Fruit fly (Drosophila melanogaster) whole organism, embryonic: Measurements from ENCODE around the gene CG33947.
A peak's percentile ranks its signal among the peaks of the same experiment; 100 is the strongest.

Experiments
- B-H2 ChIP-seq: fragments of 200-800 bp; sonication (Bioruptor generic); optimal IDR thresholded peaks from 2 replicates; lab custom pipeline; 2018; ENCODE audit warnings: missing biosample characterization, mild to moderate bottlenecking, missing genetic modification characterization
- Bdp1 ChIP-seq: fragments of 200-800 bp; sonication (Bioruptor generic); optimal IDR thresholded peaks from 3 replicates; lab custom pipeline; 2016; ENCODE audit warnings: missing biosample characterization, missing genetic modification characterization
- BtbVII ChIP-seq: fragments of 200-800 bp; sonication (Bioruptor generic); optimal IDR thresholded peaks from 3 replicates; lab custom pipeline; 2017; ENCODE audit warnings: missing biosample characterization, mild to moderate bottlenecking, missing genetic modification characterization
- CG10274 ChIP-seq: fragments of 200-800 bp; sonication (Bioruptor generic); optimal IDR thresholded peaks from 3 replicates; lab custom pipeline; 2017; ENCODE audit warnings: missing biosample characterization, mild to moderate bottlenecking, missing genetic modification characterization
- CG11723 ChIP-seq: fragments of 200-800 bp; sonication (Bioruptor generic); optimal IDR thresholded peaks from 2 replicates; lab custom pipeline; 2017; ENCODE audit warnings: missing biosample characterization, mild to moderate bottlenecking, missing genetic modification characterization
- CG12071 ChIP-seq: fragments of 200-800 bp; sonication (Bioruptor generic); optimal IDR thresholded peaks from 3 replicates; lab custom pipeline; 2018; ENCODE audit warnings: missing biosample characterization, mild to moderate bottlenecking, missing genetic modification characterization
- CG13287 ChIP-seq: fragments of 200-800 bp; sonication (Bioruptor generic); IDR thresholded peaks from 2 replicates; pipeline ENCODE4 v1.3.6; 2022; ENCODE audit warnings: missing biosample characterization, missing genetic modification characterization; ENCODE audit not compliant: partially characterized antibody
- CG14014 ChIP-seq: fragments of 200-800 bp; sonication (Bioruptor generic); IDR thresholded peaks from 2 replicates; pipeline ENCODE4 v1.3.6; 2022; ENCODE audit warnings: missing biosample characterization, missing genetic modification characterization
- CG15269 ChIP-seq: fragments of 200-800 bp; sonication (Bioruptor generic); optimal IDR thresholded peaks from 2 replicates; lab custom pipeline; 2018; ENCODE audit warnings: missing biosample characterization, mild to moderate bottlenecking, missing genetic modification characterization, moderate library complexity
- CG1603 ChIP-seq: fragments of 200-800 bp; sonication (Bioruptor generic); optimal IDR thresholded peaks from 2 replicates; lab custom pipeline; 2019; ENCODE audit warnings: missing biosample characterization, mild to moderate bottlenecking, missing genetic modification characterization, moderate library complexity
- CG18599 ChIP-seq: fragments of 200-800 bp; sonication (Bioruptor generic); optimal IDR thresholded peaks from 3 replicates; lab custom pipeline; 2017; ENCODE audit warnings: missing biosample characterization, missing genetic modification characterization, mild to moderate bottlenecking, moderate library complexity, missing genetic modification reagents
- CG2678 ChIP-seq: fragments of 200-800 bp; sonication (Bioruptor generic); optimal IDR thresholded peaks from 3 replicates; lab custom pipeline; 2019; ENCODE audit warnings: missing biosample characterization, mild to moderate bottlenecking, missing genetic modification characterization, moderate library complexity
- CG2712 ChIP-seq: fragments of 200-800 bp; optimal IDR thresholded peaks from 3 replicates; lab custom pipeline; 2019; ENCODE audit warnings: missing biosample characterization, mild to moderate bottlenecking, missing genetic modification characterization, moderate library complexity
- CG30020 ChIP-seq: fragments of 200-800 bp; optimal IDR thresholded peaks from 2 replicates; lab custom pipeline; 2019; ENCODE audit warnings: missing biosample characterization, mild to moderate bottlenecking, missing genetic modification characterization, moderate library complexity
- CG30403 ChIP-seq: fragments of 200-800 bp; sonication (Bioruptor generic); optimal IDR thresholded peaks from 3 replicates; lab custom pipeline; 2016; ENCODE audit warnings: missing biosample characterization, missing genetic modification characterization
- CG3847 ChIP-seq: fragments of 200-800 bp; sonication (Bioruptor generic); IDR thresholded peaks from 2 replicates; pipeline ENCODE4 v1.3.6; 2022; ENCODE audit warnings: missing biosample characterization, missing genetic modification characterization
- CG4360 ChIP-seq: fragments of 200-800 bp; sonication (Bioruptor generic); IDR thresholded peaks from 2 replicates; pipeline ENCODE4 v1.3.6; 2022; ENCODE audit warnings: missing biosample characterization, missing genetic modification characterization
- CG4854 ChIP-seq: fragments of 200-800 bp; sonication (Bioruptor generic); optimal IDR thresholded peaks from 2 replicates; lab custom pipeline; 2016; ENCODE audit warnings: missing biosample characterization, missing genetic modification characterization, inconsistent platforms
- CG6175 ChIP-seq: fragments of 200-800 bp; sonication (Bioruptor generic); IDR thresholded peaks from 3 replicates; pipeline ENCODE4 v1.3.6; 2022; ENCODE audit warnings: missing biosample characterization, missing genetic modification characterization
- CG7372 ChIP-seq: fragments of 200-800 bp; sonication (Bioruptor generic); IDR thresholded peaks from 2 replicates; pipeline ENCODE4 v1.3.6; 2022; ENCODE audit warnings: missing biosample characterization, missing genetic modification characterization
- CG7745 ChIP-seq: fragments of 200-800 bp; sonication (Bioruptor generic); optimal IDR thresholded peaks from 2 replicates; lab custom pipeline; 2018; ENCODE audit warnings: missing biosample characterization, mild to moderate bottlenecking, missing genetic modification characterization, moderate library complexity
- Doc3 ChIP-seq: fragments of 200-800 bp; sonication (Bioruptor generic); IDR thresholded peaks from 3 replicates; pipeline ENCODE4 v1.3.6; 2022; ENCODE audit warnings: missing biosample characterization, missing genetic modification characterization; ENCODE audit not compliant: partially characterized antibody
- HLHmδ ChIP-seq: fragments of 200-800 bp; sonication (Bioruptor generic); optimal IDR thresholded peaks from 2 replicates; lab custom pipeline; 2018; ENCODE audit warnings: missing biosample characterization, mild to moderate bottlenecking, missing genetic modification characterization, moderate library complexity
- Hand ChIP-seq: fragments of 200-800 bp; sonication (Bioruptor generic); optimal IDR thresholded peaks from 2 replicates; lab custom pipeline; 2017; ENCODE audit warnings: mild to moderate bottlenecking, missing biosample characterization, missing genetic modification reagents, missing genetic modification characterization
- Hr78 ChIP-seq, 2 experiments: fragments of 200-800 bp in 1 of 2; fragments of >200 bp in 1 of 2; sonication (Bioruptor generic) in 1 of 2; optimal IDR thresholded peaks; 2 replicates each; lab custom pipeline; 2017 to 2019; ENCODE audit warnings: missing biosample characterization in 2 of 2, missing genetic modification characterization in 2 of 2, mild to moderate bottlenecking in 1 of 2, moderate library complexity in 1 of 2
- Hsf ChIP-seq: fragments of 200-800 bp; sonication (Bioruptor generic); optimal IDR thresholded peaks from 3 replicates; lab custom pipeline; 2016; ENCODE audit warnings: missing biosample characterization, missing genetic modification characterization
- Mes4 ChIP-seq: fragments of 200-800 bp; sonication (Bioruptor generic); optimal IDR thresholded peaks from 2 replicates; lab custom pipeline; 2016; ENCODE audit warnings: missing biosample characterization, missing genetic modification characterization
- Nf-YC ChIP-seq: fragments of 200-800 bp; optimal IDR thresholded peaks from 3 replicates; lab custom pipeline; 2019; ENCODE audit warnings: missing biosample characterization, mild to moderate bottlenecking, missing genetic modification characterization, moderate library complexity
- Rfx ChIP-seq: fragments of 200-800 bp; sonication (Bioruptor generic); IDR thresholded peaks from 2 replicates; pipeline ENCODE4 v1.3.6; 2022; ENCODE audit warnings: missing biosample characterization, missing genetic modification characterization
- Sox100B ChIP-seq: fragments of 200-800 bp; sonication (Bioruptor generic); optimal IDR thresholded peaks from 3 replicates; lab custom pipeline; 2018; ENCODE audit warnings: missing biosample characterization, mild to moderate bottlenecking, missing genetic modification characterization
- Spps ChIP-seq: fragments of 200-800 bp; sonication (Bioruptor generic); optimal IDR thresholded peaks from 2 replicates; lab custom pipeline; 2018; ENCODE audit warnings: missing biosample characterization, mild to moderate bottlenecking, missing genetic modification characterization
- Stat92E ChIP-seq, 3 experiments: fragments of >200 bp in 2 of 3; fragments of 200-800 bp in 1 of 3; sonication (Bioruptor generic) in 1 of 3; optimal IDR thresholded peaks; 2 replicates each; lab custom pipeline; 2017 to 2019; ENCODE audit warnings: missing biosample characterization in 3 of 3, missing genetic modification characterization in 3 of 3, mild to moderate bottlenecking in 1 of 3, moderate library complexity in 1 of 3
- btn ChIP-seq: fragments of 200-800 bp; sonication (Bioruptor generic); optimal IDR thresholded peaks from 2 replicates; lab custom pipeline; 2016; ENCODE audit warnings: missing biosample characterization, missing genetic modification characterization
- chinmo ChIP-seq: fragments of 200-800 bp; sonication (Bioruptor generic); IDR thresholded peaks from 4 replicates; pipeline ENCODE4 v1.3.6; 2022; ENCODE audit warnings: missing biosample characterization, missing genetic modification characterization; ENCODE audit not compliant: partially characterized antibody
- corto ChIP-seq: fragments of 200-800 bp; sonication (Bioruptor generic); optimal IDR thresholded peaks from 2 replicates; lab custom pipeline; 2016; ENCODE audit warnings: missing biosample characterization, mild to moderate bottlenecking, missing genetic modification characterization, moderate library complexity
- crp ChIP-seq, 2 experiments: fragments of 200-800 bp; sonication (Bioruptor generic); optimal IDR thresholded peaks; 2 replicates in 1 of 2; 3 replicates in 1 of 2; lab custom pipeline; 2017; ENCODE audit warnings: missing biosample characterization in 2 of 2, missing genetic modification characterization in 2 of 2, mild to moderate bottlenecking in 1 of 2, moderate library complexity in 1 of 2
- dati ChIP-seq: fragments of 200-800 bp; sonication (Bioruptor generic); IDR thresholded peaks from 2 replicates; pipeline ENCODE4 v1.3.6; 2022; ENCODE audit warnings: missing biosample characterization, missing genetic modification characterization
- esg ChIP-seq: fragments of 200-800 bp; sonication (Bioruptor generic); conservative IDR thresholded peaks from 2 replicates; pipeline ENCODE4 v1.3.6; 2022; ENCODE audit warnings: missing biosample characterization, missing genetic modification characterization
- ftz-f1 ChIP-seq: fragments of 200-800 bp; sonication (Bioruptor generic); optimal IDR thresholded peaks from 2 replicates; lab custom pipeline; 2016; ENCODE audit warnings: missing biosample characterization, missing genetic modification characterization
- hbn ChIP-seq: fragments of 200-800 bp; sonication (Bioruptor generic); IDR thresholded peaks from 2 replicates; pipeline ENCODE4 v1.3.6; 2022; ENCODE audit warnings: missing biosample characterization, missing genetic modification characterization; ENCODE audit not compliant: partially characterized antibody
- pan ChIP-seq, 4 experiments: fragments of >200 bp in 3 of 4; fragments of 200-800 bp in 1 of 4; sonication (Bioruptor generic) in 1 of 4; optimal IDR thresholded peaks in 3 of 4; IDR thresholded peaks in 1 of 4; 2 replicates each; pipeline versions ENCODE4 v1.3.6 to Lab custom; 2017 to 2022; ENCODE audit warnings: missing biosample characterization in 2 of 4, missing genetic modification characterization in 2 of 4, mixed read lengths in 1 of 4
- salm ChIP-seq: fragments of 200-800 bp; sonication (Bioruptor generic); optimal IDR thresholded peaks from 2 replicates; lab custom pipeline; 2018; ENCODE audit warnings: missing biosample characterization, mild to moderate bottlenecking, missing genetic modification characterization
- schlank ChIP-seq: fragments of 200-800 bp; sonication (Bioruptor generic); optimal IDR thresholded peaks from 2 replicates; lab custom pipeline; 2018; ENCODE audit warnings: missing biosample characterization, mild to moderate bottlenecking, missing genetic modification characterization
- ssp ChIP-seq: fragments of 200-800 bp; sonication (Bioruptor generic); IDR thresholded peaks from 2 replicates; pipeline ENCODE4 v1.3.6; 2022; ENCODE audit warnings: missing biosample characterization, missing genetic modification characterization
- tap ChIP-seq: fragments of 200-800 bp; optimal IDR thresholded peaks from 3 replicates; lab custom pipeline; 2019; ENCODE audit warnings: missing biosample characterization, mild to moderate bottlenecking, missing genetic modification characterization, moderate library complexity
- trh ChIP-seq: fragments of 200-800 bp; sonication (Bioruptor generic); optimal IDR thresholded peaks from 2 replicates; lab custom pipeline; 2016; ENCODE audit warnings: missing biosample characterization, missing genetic modification characterization
- vvl ChIP-seq: fragments of 200-800 bp; sonication (Bioruptor generic); IDR thresholded peaks from 2 replicates; pipeline ENCODE4 v1.3.6; 2022; ENCODE audit warnings: missing biosample characterization, missing genetic modification characterization
- wdn ChIP-seq: fragments of 200-800 bp; sonication (Bioruptor generic); IDR thresholded peaks from 2 replicates; pipeline ENCODE4 v1.3.6; 2022; ENCODE audit warnings: missing biosample characterization, missing genetic modification characterization
- yki ChIP-seq: fragments of >200 bp; optimal IDR thresholded peaks from 3 replicates; lab custom pipeline; 2018

CG33947 gene

dm6 chr3L:11070372-11070854 is 25.9 kb upstream of the CG33947 start, which contains the start of gene Mocs1 (continued):
- TF ChIP-seq CG6175 (GFP tag; lab: Robert Waterston, UW) (0 out of 3 replicates have a peak, but pooled peaks have one; percentile 39), dati (GFP tag; lab: Robert Waterston, UW) (no peak), CG2678 (peak; percentile 7), CG2712 (tag; lab: Kevin White, UChicago) (no peak), Hand (GFP tag; lab: Kevin White, UChicago) (no peak), yki (lab: Kevin White, UChicago) (no peak), CG18599 (GFP tag; lab: Kevin White, UChicago) (peak; percentile 6), CG12071 (GFP tag; lab: Kevin White, UChicago) (no peak), CG7372 (GFP tag; lab: Robert Waterston, UW) (no peak), esg (GFP tag; lab: Robert Waterston, UW) (no peak), CG14014 (GFP tag; lab: Robert Waterston, UW) (no peak), CG30403 (GFP tag; lab: Kevin White, UChicago) (no peak), Hr78 (GFP tag; optimal IDR thresholded peaks at IDR 0.05; lab: Kevin White, UChicago) (peak in 1 of 2 experiments; percentile 98), CG4854 (GFP tag; lab: Kevin White, UChicago) (no peak), Mes4 (GFP tag; lab: Kevin White, UChicago) (no peak), B-H2 (peak; percentile 36), Doc3 (GFP tag; lab: Robert Waterston, UW) (no peak), chinmo (GFP tag; lab: Robert Waterston, UW) (peak; percentile 88; the same call in 3 of the 4 replicates), Stat92E (GFP tag; optimal IDR thresholded peaks at IDR 0.05; lab: Kevin White, UChicago) (no peak), wdn (GFP tag; lab: Robert Waterston, UW) (peak; percentile 30; the same call in 1 of the 2 replicates), Nf-YC (tag; lab: Kevin White, UChicago) (peak; percentile 38), CG1603 (no peak), CG30020 (no peak), Rfx (GFP tag; lab: Robert Waterston, UW) (peak; percentile 62), HLHmδ (GFP tag; lab: Kevin White, UChicago) (no peak), CG4360 (no peak), Spps (no peak), CG3847 (GFP tag; lab: Robert Waterston, UW) (peak; percentile 25; the same call in 1 of the 2 replicates), CG11723 (GFP tag; lab: Kevin White, UChicago) (no peak), CG10274 (GFP tag; lab: Kevin White, UChicago) (no peak), ftz-f1 (GFP tag; lab: Kevin White, UChicago) (peak; percentile 40), tap (tag; lab: Kevin White, UChicago) (no peak), btn (GFP tag; lab: Kevin White, UChicago) (no peak), vvl (GFP tag; lab: Robert Waterston, UW) (0 out of 2 replicates have a peak, but pooled peaks have one; percentile 8), Sox100B (GFP tag; lab: Kevin White, UChicago) (no peak), hbn (GFP tag; lab: Robert Waterston, UW) (0 out of 2 replicates have a peak, but pooled peaks have one; percentile 34), CG13287 (GFP tag; lab: Robert Waterston, UW) (peak; percentile 49; the same call in 1 of the 2 replicates), ssp (GFP tag; lab: Robert Waterston, UW) (no peak), BtbVII (GFP tag; lab: Kevin White, UChicago) (no peak), Hsf (GFP tag; lab: Kevin White, UChicago) (no peak), trh (GFP tag; lab: Kevin White, UChicago) (no peak), salm (tag; lab: Kevin White, UChicago) (no peak), crp (GFP tag; optimal IDR thresholded peaks at IDR 0.05; lab: Kevin White, UChicago) (peak in 1 of 2 experiments; percentile 77), schlank (tag; lab: Kevin White, UChicago) (no peak), corto (GFP tag; lab: Kevin White, UChicago) (no peak), CG7745 (tag; lab: Kevin White, UChicago) (no peak), CG15269 (tag; lab: Kevin White, UChicago) (peak; percentile 6), pan (optimal IDR thresholded peaks at IDR 0.05; lab: Kevin White, UChicago) (no peak), pan (GFP tag; optimal IDR thresholded peaks at IDR 0.05 in 1 of 2, IDR thresholded peaks at IDR 0.05 in 1 of 2) (peak in 1 of 2 experiments; percentile 14), Bdp1 (GFP tag; lab: Kevin White, UChicago) (no peak)
